Worm (Caenorhabditis elegans) whole organism, L1 larva: ENCODE measurements around the gene F54B11.5.

Experiments used
- C16A3.4 ChIP-seq: fragments of 150-350 bp; optimal IDR thresholded peaks from 2 replicates; lab custom pipeline; 2014; ENCODE audit warnings: missing biosample characterization, missing genetic modification characterization
- C34B4.2 ChIP-seq: sonication (generic microtip); optimal IDR thresholded peaks from 2 replicates; lab custom pipeline; 2017; ENCODE audit warnings: mild to moderate bottlenecking, missing genetic modification characterization, missing compliant biosample characterization
- F16B12.6 ChIP-seq: fragments of 150-350 bp; optimal IDR thresholded peaks from 2 replicates; lab custom pipeline; 2014; ENCODE audit warnings: missing biosample characterization, missing genetic modification characterization
- alr-1 ChIP-seq: fragments of 200-800 bp; sonication (Bioruptor generic); optimal IDR thresholded peaks from 2 replicates; lab custom pipeline; 2018; ENCODE audit warnings: borderline replicate concordance, mild to moderate bottlenecking, missing genetic modification characterization, missing compliant biosample characterization
- ama-1 ChIP-seq: fragments of 150-350 bp; optimal IDR thresholded peaks from 2 replicates; lab custom pipeline; 2014
- ceh-63 ChIP-seq: fragments of 200-800 bp; sonication (Bioruptor generic); optimal IDR thresholded peaks from 2 replicates; lab custom pipeline; 2018; ENCODE audit warnings: mild to moderate bottlenecking, missing genetic modification characterization, missing compliant biosample characterization
- ceh-8 ChIP-seq: fragments of 200-800 bp; sonication (Bioruptor generic); optimal IDR thresholded peaks from 2 replicates; lab custom pipeline; 2018; ENCODE audit warnings: mild to moderate bottlenecking, missing genetic modification characterization, moderate library complexity, missing compliant biosample characterization
- ceh-82 ChIP-seq, 3 experiments: fragments of 150-350 bp in 1 of 3; sonication (generic microtip) in 2 of 3; optimal IDR thresholded peaks; 2 replicates each; lab custom pipeline; 2014 to 2017; ENCODE audit warnings: missing biosample characterization in 3 of 3, missing genetic modification characterization in 3 of 3
- ces-1 ChIP-seq: fragments of 150-350 bp; optimal IDR thresholded peaks from 2 replicates; lab custom pipeline; 2014; ENCODE audit warnings: missing biosample characterization, missing genetic modification reagents, missing genetic modification characterization
- dpl-1 ChIP-seq, 3 experiments: fragments of 150-350 bp in 2 of 3; sonication (generic microtip) in 1 of 3; optimal IDR thresholded peaks; 2 replicates each; lab custom pipeline; 2014 to 2017; ENCODE audit warnings: missing biosample characterization in 3 of 3, missing genetic modification characterization in 3 of 3, missing genetic modification reagents in 3 of 3
- dsc-1 ChIP-seq: sonication (generic microtip); optimal IDR thresholded peaks from 2 replicates; lab custom pipeline; 2016; ENCODE audit warnings: mild to moderate bottlenecking, missing genetic modification characterization, missing compliant biosample characterization
- egl-13 ChIP-seq: sonication (generic microtip); optimal IDR thresholded peaks from 2 replicates; lab custom pipeline; 2016; ENCODE audit warnings: missing genotype, missing genetic modification reagents, missing genetic modification characterization, missing compliant biosample characterization
- elt-3 ChIP-seq, 6 experiments: fragments of 150-350 bp in 1 of 6; sonication (generic microtip); optimal IDR thresholded peaks; 2 replicates each; lab custom pipeline; 2017 to 2018; ENCODE audit warnings: missing biosample characterization in 6 of 6, missing genetic modification characterization in 6 of 6, inconsistent platforms in 1 of 6
- ets-5 ChIP-seq: fragments of 200-800 bp; sonication (Bioruptor generic); IDR thresholded peaks from 2 replicates; pipeline ENCODE4 v1.3.6; 2022; ENCODE audit warnings: missing genetic modification characterization, missing compliant biosample characterization
- fkh-10 ChIP-seq: sonication (generic microtip); optimal IDR thresholded peaks from 2 replicates; lab custom pipeline; 2017; ENCODE audit warnings: missing biosample characterization, missing genetic modification reagents, missing genetic modification characterization
- fkh-8 ChIP-seq: sonication (generic microtip); optimal IDR thresholded peaks from 2 replicates; lab custom pipeline; 2016; ENCODE audit warnings: mild to moderate bottlenecking, missing genetic modification characterization, missing compliant biosample characterization
- hlh-17 ChIP-seq: fragments of 200-800 bp; sonication (Bioruptor generic); optimal IDR thresholded peaks from 2 replicates; lab custom pipeline; 2018; ENCODE audit warnings: missing genetic modification characterization, mild to moderate bottlenecking, missing compliant biosample characterization, moderate library complexity, borderline replicate concordance
- isw-1 ChIP-seq: fragments of 200-800 bp; sonication (Bioruptor generic); IDR thresholded peaks from 2 replicates; pipeline ENCODE4 v1.3.6; 2022; ENCODE audit warnings: missing genetic modification characterization, missing compliant biosample characterization
- jun-1 ChIP-seq: fragments of 150-350 bp; optimal IDR thresholded peaks from 2 replicates; lab custom pipeline; 2014; ENCODE audit warnings: missing biosample characterization, missing genetic modification reagents, missing genetic modification characterization
- lin-14 ChIP-seq: fragments of 200-800 bp; sonication (Bioruptor generic); optimal IDR thresholded peaks from 2 replicates; lab custom pipeline; 2018; ENCODE audit warnings: mild to moderate bottlenecking, missing genetic modification characterization, moderate library complexity, missing compliant biosample characterization
- lin-15B ChIP-seq: fragments of 150-350 bp; sonication (generic microtip); optimal IDR thresholded peaks from 3 replicates; lab custom pipeline; 2014; ENCODE audit warnings: missing biosample characterization, missing genetic modification characterization
- lin-35 ChIP-seq, 2 experiments: fragments of 150-350 bp; optimal IDR thresholded peaks; 2 replicates each; lab custom pipeline; 2014; ENCODE audit warnings: missing biosample characterization in 2 of 2, missing genetic modification characterization in 2 of 2, missing genetic modification reagents in 2 of 2
- nhr-19 ChIP-seq: fragments of 200-800 bp; sonication (Bioruptor generic); conservative IDR thresholded peaks from 2 replicates; pipeline ENCODE4 v1.3.6; 2022; ENCODE audit warnings: missing genetic modification characterization, missing compliant biosample characterization
- nhr-20 ChIP-seq: sonication (generic microtip); optimal IDR thresholded peaks from 2 replicates; lab custom pipeline; 2016; ENCODE audit warnings: mild to moderate bottlenecking, missing genetic modification characterization, missing compliant biosample characterization
- nhr-237 ChIP-seq: fragments of 150-350 bp; optimal IDR thresholded peaks from 2 replicates; lab custom pipeline; 2014; ENCODE audit warnings: missing biosample characterization, missing genetic modification characterization
- nhr-28 ChIP-seq: fragments of 150-350 bp; optimal IDR thresholded peaks from 2 replicates; lab custom pipeline; 2014; ENCODE audit warnings: missing biosample characterization, missing genetic modification characterization
- nhr-71 ChIP-seq: sonication (generic microtip); optimal IDR thresholded peaks from 2 replicates; lab custom pipeline; 2016; ENCODE audit warnings: mild to moderate bottlenecking, missing genetic modification characterization, moderate library complexity, missing compliant biosample characterization
- nhr-90 ChIP-seq: sonication (generic microtip); optimal IDR thresholded peaks from 2 replicates; lab custom pipeline; 2016; ENCODE audit warnings: mild to moderate bottlenecking, missing genetic modification characterization, missing compliant biosample characterization; ENCODE audit not compliant: poor library complexity
- pag-3 ChIP-seq: sonication (generic microtip); optimal IDR thresholded peaks from 2 replicates; lab custom pipeline; 2017; ENCODE audit warnings: missing genetic modification characterization, mild to moderate bottlenecking, missing compliant biosample characterization, antibody characterized with exemption, borderline replicate concordance; ENCODE audit not compliant: insufficient read depth
- pqm-1 ChIP-seq: sonication (generic microtip); optimal IDR thresholded peaks from 3 replicates; lab custom pipeline; 2017; ENCODE audit warnings: missing biosample characterization, missing genetic modification characterization
- skn-1 ChIP-seq: fragments of 150-350 bp; optimal IDR thresholded peaks from 2 replicates; lab custom pipeline; 2014; ENCODE audit warnings: missing biosample characterization, missing genetic modification characterization
- snpc-4 ChIP-seq: fragments of 150-350 bp; optimal IDR thresholded peaks from 2 replicates; lab custom pipeline; 2014; ENCODE audit warnings: missing biosample characterization, missing genetic modification characterization
- sox-4 ChIP-seq: sonication (generic microtip); optimal IDR thresholded peaks from 2 replicates; lab custom pipeline; 2016; ENCODE audit warnings: missing genetic modification characterization, missing compliant biosample characterization
- sup-37 ChIP-seq: fragments of 200-800 bp; sonication (Bioruptor generic); optimal IDR thresholded peaks from 2 replicates; lab custom pipeline; 2018; ENCODE audit warnings: mild to moderate bottlenecking, missing genetic modification characterization, missing compliant biosample characterization
- unc-62 ChIP-seq: fragments of 150-350 bp; optimal IDR thresholded peaks from 2 replicates; lab custom pipeline; 2014; ENCODE audit warnings: missing biosample characterization, missing genetic modification reagents, missing genetic modification characterization
- vab-15 ChIP-seq: sonication (generic microtip); optimal IDR thresholded peaks from 2 replicates; lab custom pipeline; 2017; ENCODE audit warnings: missing genotype, mild to moderate bottlenecking, missing genetic modification characterization, missing compliant biosample characterization
- zag-1 ChIP-seq: fragments of 150-350 bp; optimal IDR thresholded peaks from 2 replicates; lab custom pipeline; 2014; ENCODE audit warnings: missing biosample characterization, missing genetic modification characterization
- ztf-11 ChIP-seq, 2 experiments: sonication (generic microtip); optimal IDR thresholded peaks; 2 replicates each; lab custom pipeline; 2016 to 2017; ENCODE audit warnings: missing genetic modification characterization in 2 of 2, missing biosample characterization in 1 of 2, missing compliant biosample characterization in 1 of 2

F54B11.5 gene

ce11 chrX:13633876-13634479 lies 38.1 kb upstream of the F54B11.5 start (continued):
- no peak for TF ChIP-seq zag-1 (tag; lab: Kevin White, UChicago)
- no peak for TF ChIP-seq dsc-1
- no peak for TF ChIP-seq unc-62
- TF ChIP-seq hlh-17 (GFP tag; lab: Kevin White, UChicago): no peak
- TF ChIP-seq ets-5 (GFP tag; lab: Robert Waterston, UW): no peak
- TF ChIP-seq sox-4: no peak
- no peak for TF ChIP-seq nhr-20 (tag; lab: Kevin White, UChicago)
- no peak for TF ChIP-seq dpl-1 (GFP tag; optimal IDR thresholded peaks at IDR 0.05; lab: Kevin White, UChicago)
- TF ChIP-seq elt-3 (tag; optimal IDR thresholded peaks at IDR 0.05; lab: Kevin White, UChicago): no peak
- no peak for TF ChIP-seq vab-15 (tag; lab: Kevin White, UChicago)
- no peak for TF ChIP-seq C16A3.4
- TF ChIP-seq F16B12.6 (tag; lab: Kevin White, UChicago): no peak
- TF ChIP-seq alr-1 (tag; lab: Kevin White, UChicago): no peak
- no peak for TF ChIP-seq jun-1 (tag; lab: Kevin White, UChicago)
- no peak for TF ChIP-seq nhr-237
- TF ChIP-seq nhr-90: no peak
- TF ChIP-seq pqm-1 (tag; lab: Kevin White, UChicago): no peak
- TF ChIP-seq isw-1 (GFP tag; lab: Robert Waterston, UW): no peak
- TF ChIP-seq pag-3 (tag; lab: Kevin White, UChicago): no peak
- TF ChIP-seq ceh-63: no peak
- TF ChIP-seq nhr-19: peak; percentile 33; the same call in 1 of the 2 replicates
- no peak for TF ChIP-seq ces-1 (GFP tag; lab: Kevin White, UChicago)
- no peak for TF ChIP-seq ama-1 (lab: Kevin White, UChicago)
- no peak for TF ChIP-seq ceh-82 (tag; optimal IDR thresholded peaks at IDR 0.05; lab: Kevin White, UChicago)
- TF ChIP-seq lin-35 (GFP tag; optimal IDR thresholded peaks at IDR 0.05; lab: Kevin White, UChicago): no peak

DNA sequence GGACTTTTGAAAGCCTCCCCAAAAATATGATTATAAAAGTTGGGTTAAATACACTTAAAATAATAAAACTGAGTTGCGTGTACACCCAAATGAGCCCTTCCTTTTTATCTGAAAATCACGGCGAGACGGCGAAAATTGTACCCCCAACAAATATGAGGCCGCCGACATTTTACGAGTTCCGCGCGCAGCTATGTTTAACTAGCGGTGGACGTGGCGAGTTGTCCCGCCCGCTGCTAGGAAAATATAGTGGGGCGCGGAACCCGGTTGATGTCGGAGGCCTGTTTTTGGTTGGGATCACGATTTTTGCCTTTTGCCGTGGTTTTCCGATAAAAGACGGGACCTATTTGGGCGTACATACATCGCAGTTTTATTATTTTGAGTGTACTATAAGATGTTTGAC lies 37.2 kb upstream of the F54B11.5 start:
- TF ChIP-seq egl-13 (tag; lab: Kevin White, UChicago) (no peak), snpc-4 (tag; lab: Kevin White, UChicago) (peak; percentile 82)
- TF ChIP-seq, all 84 proteins: peak for 1

DNA sequence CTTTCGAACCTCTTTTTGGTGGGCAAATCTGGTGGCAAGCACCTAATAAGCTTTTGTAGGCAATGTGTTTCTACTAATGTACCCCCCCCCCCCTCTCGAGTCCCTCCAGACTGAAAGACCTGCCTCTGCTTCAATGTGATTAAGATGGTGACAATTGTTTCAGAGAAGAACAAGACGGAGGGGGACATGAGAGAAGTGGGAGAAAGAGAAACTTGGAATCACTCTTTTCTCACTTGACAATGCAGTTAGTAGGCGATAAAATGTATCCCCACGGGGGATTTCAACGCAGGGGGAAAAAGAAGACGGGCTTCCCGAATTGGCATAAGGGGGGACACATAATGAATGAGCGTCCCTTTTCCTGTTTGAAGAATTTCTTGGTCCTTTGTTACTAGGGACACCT lies 36.4 kb upstream of the F54B11.5 start:
- TF ChIP-seq elt-3 (tag; optimal IDR thresholded peaks at IDR 0.05; lab: Kevin White, UChicago) (no peak), nhr-28 (tag; lab: Kevin White, UChicago) (no peak), sup-37 (GFP tag; lab: Kevin White, UChicago) (no peak), lin-15B (tag; lab: Kevin White, UChicago) (no peak), ztf-11 (tag; optimal IDR thresholded peaks at IDR 0.05; lab: Kevin White, UChicago) (no peak), C34B4.2 (tag; lab: Kevin White, UChicago) (no peak), nhr-237 (no peak), alr-1 (tag; lab: Kevin White, UChicago) (no peak), skn-1 (tag; lab: Kevin White, UChicago) (no peak), pag-3 (tag; lab: Kevin White, UChicago) (no peak), lin-14 (GFP tag; lab: Kevin White, UChicago) (peak; percentile 59), nhr-71 (tag; lab: Kevin White, UChicago) (peak; percentile 17), ama-1 (lab: Kevin White, UChicago) (no peak), fkh-10 (GFP tag; lab: Kevin White, UChicago) (no peak), ceh-82 (tag; optimal IDR thresholded peaks at IDR 0.05; lab: Kevin White, UChicago) (no peak), unc-62 (no peak), fkh-8 (tag; lab: Kevin White, UChicago) (no peak), ceh-8 (GFP tag; lab: Kevin White, UChicago) (peak; percentile 20), pqm-1 (tag; lab: Kevin White, UChicago) (no peak), lin-35 (GFP tag; optimal IDR thresholded peaks at IDR 0.05; lab: Kevin White, UChicago) (no peak)
